Worm (Caenorhabditis elegans) whole organism, L1 larva: ENCODE results near the gene lact-8.

Source experiments
- C16A3.4 ChIP-seq: fragments of 150-350 bp; optimal IDR thresholded peaks from 2 replicates; lab custom pipeline; 2014; ENCODE audit warnings: missing biosample characterization, missing genetic modification characterization
- C34B4.2 ChIP-seq: sonication (generic microtip); optimal IDR thresholded peaks from 2 replicates; lab custom pipeline; 2017; ENCODE audit warnings: mild to moderate bottlenecking, missing genetic modification characterization, missing compliant biosample characterization
- F16B12.6 ChIP-seq: fragments of 150-350 bp; optimal IDR thresholded peaks from 2 replicates; lab custom pipeline; 2014; ENCODE audit warnings: missing biosample characterization, missing genetic modification characterization
- Y116A8C.19 ChIP-seq: sonication (generic microtip); optimal IDR thresholded peaks from 2 replicates; lab custom pipeline; 2016; ENCODE audit warnings: missing compliant biosample characterization, missing genetic modification characterization, borderline replicate concordance
- alr-1 ChIP-seq: fragments of 200-800 bp; sonication (Bioruptor generic); optimal IDR thresholded peaks from 2 replicates; lab custom pipeline; 2018; ENCODE audit warnings: borderline replicate concordance, mild to moderate bottlenecking, missing genetic modification characterization, missing compliant biosample characterization
- ama-1 ChIP-seq: fragments of 150-350 bp; optimal IDR thresholded peaks from 2 replicates; lab custom pipeline; 2014
- blmp-1 ChIP-seq: fragments of 150-350 bp; optimal IDR thresholded peaks from 2 replicates; lab custom pipeline; 2014; ENCODE audit warnings: missing biosample characterization, missing genetic modification characterization
- ceh-82 ChIP-seq, 3 experiments: fragments of 150-350 bp in 1 of 3; sonication (generic microtip) in 2 of 3; optimal IDR thresholded peaks; 2 replicates each; lab custom pipeline; 2014 to 2017; ENCODE audit warnings: missing biosample characterization in 3 of 3, missing genetic modification characterization in 3 of 3
- ceh-90 ChIP-seq: sonication (generic microtip); optimal IDR thresholded peaks from 2 replicates; lab custom pipeline; 2016; ENCODE audit warnings: missing genetic modification characterization, missing compliant biosample characterization
- dpl-1 ChIP-seq, 3 experiments: fragments of 150-350 bp in 2 of 3; sonication (generic microtip) in 1 of 3; optimal IDR thresholded peaks; 2 replicates each; lab custom pipeline; 2014 to 2017; ENCODE audit warnings: missing biosample characterization in 3 of 3, missing genetic modification characterization in 3 of 3, missing genetic modification reagents in 3 of 3
- dsc-1 ChIP-seq: sonication (generic microtip); optimal IDR thresholded peaks from 2 replicates; lab custom pipeline; 2016; ENCODE audit warnings: mild to moderate bottlenecking, missing genetic modification characterization, missing compliant biosample characterization
- efl-1 ChIP-seq, 4 experiments: fragments of 150-350 bp; optimal IDR thresholded peaks in 3 of 4; peaks in 1 of 4; 1 replicate in 1 of 4; 2 replicates in 3 of 4; lab custom pipeline; 2014; ENCODE audit warnings: missing biosample characterization in 2 of 4, missing genetic modification characterization in 2 of 4, missing genetic modification reagents in 2 of 4
- efl-3 ChIP-seq: fragments of 200-800 bp; sonication (Bioruptor generic); optimal IDR thresholded peaks from 2 replicates; lab custom pipeline; 2018; ENCODE audit warnings: mild to moderate bottlenecking, missing genetic modification characterization, missing compliant biosample characterization
- egl-13 ChIP-seq: sonication (generic microtip); optimal IDR thresholded peaks from 2 replicates; lab custom pipeline; 2016; ENCODE audit warnings: missing genotype, missing genetic modification reagents, missing genetic modification characterization, missing compliant biosample characterization
- elt-3 ChIP-seq, 6 experiments: fragments of 150-350 bp in 1 of 6; sonication (generic microtip); optimal IDR thresholded peaks; 2 replicates each; lab custom pipeline; 2017 to 2018; ENCODE audit warnings: missing biosample characterization in 6 of 6, missing genetic modification characterization in 6 of 6, inconsistent platforms in 1 of 6
- fkh-8 ChIP-seq: sonication (generic microtip); optimal IDR thresholded peaks from 2 replicates; lab custom pipeline; 2016; ENCODE audit warnings: mild to moderate bottlenecking, missing genetic modification characterization, missing compliant biosample characterization
- grh-1 ChIP-seq: fragments of 200-800 bp; sonication (Bioruptor generic); IDR thresholded peaks from 2 replicates; pipeline ENCODE4 v1.3.6; 2022; ENCODE audit warnings: missing genetic modification reagents, missing genetic modification characterization, missing compliant biosample characterization
- hlh-4 ChIP-seq: sonication (generic microtip); optimal IDR thresholded peaks from 2 replicates; lab custom pipeline; 2016; ENCODE audit warnings: mild to moderate bottlenecking, missing genetic modification characterization, missing compliant biosample characterization
- hpl-2 ChIP-seq: fragments of 150-350 bp; optimal IDR thresholded peaks from 2 replicates; lab custom pipeline; 2014; ENCODE audit warnings: missing biosample characterization, missing genetic modification reagents, missing genetic modification characterization
- isw-1 ChIP-seq: fragments of 200-800 bp; sonication (Bioruptor generic); IDR thresholded peaks from 2 replicates; pipeline ENCODE4 v1.3.6; 2022; ENCODE audit warnings: missing genetic modification characterization, missing compliant biosample characterization
- lin-13 ChIP-seq: fragments of 150-350 bp; optimal IDR thresholded peaks from 2 replicates; lab custom pipeline; 2014; ENCODE audit warnings: missing biosample characterization, missing genetic modification reagents, missing genetic modification characterization
- lin-14 ChIP-seq: fragments of 200-800 bp; sonication (Bioruptor generic); optimal IDR thresholded peaks from 2 replicates; lab custom pipeline; 2018; ENCODE audit warnings: mild to moderate bottlenecking, missing genetic modification characterization, moderate library complexity, missing compliant biosample characterization
- lin-15B ChIP-seq: fragments of 150-350 bp; sonication (generic microtip); optimal IDR thresholded peaks from 3 replicates; lab custom pipeline; 2014; ENCODE audit warnings: missing biosample characterization, missing genetic modification characterization
- lin-35 ChIP-seq, 2 experiments: fragments of 150-350 bp; optimal IDR thresholded peaks; 2 replicates each; lab custom pipeline; 2014; ENCODE audit warnings: missing biosample characterization in 2 of 2, missing genetic modification characterization in 2 of 2, missing genetic modification reagents in 2 of 2
- lin-39 ChIP-seq: fragments of 150-350 bp; optimal IDR thresholded peaks from 2 replicates; lab custom pipeline; 2014; ENCODE audit warnings: missing biosample characterization, missing genetic modification reagents, missing genetic modification characterization
- lir-3 ChIP-seq: sonication (generic microtip); optimal IDR thresholded peaks from 2 replicates; lab custom pipeline; 2016; ENCODE audit warnings: mild to moderate bottlenecking, missing genetic modification characterization, moderate library complexity, missing compliant biosample characterization; ENCODE audit not compliant: poor library complexity
- lsy-2 ChIP-seq, 2 experiments: fragments of 150-350 bp; optimal IDR thresholded peaks; 2 replicates each; lab custom pipeline; 2014; ENCODE audit warnings: missing biosample characterization in 2 of 2, missing genetic modification characterization in 2 of 2
- mab-9 ChIP-seq: fragments of 200-800 bp; sonication (Bioruptor generic); IDR thresholded peaks from 2 replicates; pipeline ENCODE4 v1.3.6; 2022; ENCODE audit warnings: missing genetic modification reagents, missing genetic modification characterization, missing compliant biosample characterization
- mdl-1 ChIP-seq, 2 experiments: fragments of 150-350 bp; optimal IDR thresholded peaks; 2 replicates each; lab custom pipeline; 2014 to 2017; ENCODE audit warnings: missing biosample characterization in 2 of 2, missing genetic modification characterization in 2 of 2, inconsistent platforms in 1 of 2
- mep-1 ChIP-seq: fragments of 150-350 bp; optimal IDR thresholded peaks from 2 replicates; lab custom pipeline; 2014; ENCODE audit warnings: missing biosample characterization, missing genetic modification characterization
- nhr-12 ChIP-seq: sonication (generic microtip); optimal IDR thresholded peaks from 2 replicates; lab custom pipeline; 2017; ENCODE audit warnings: missing biosample characterization, missing genetic modification characterization
- nhr-19 ChIP-seq: fragments of 200-800 bp; sonication (Bioruptor generic); conservative IDR thresholded peaks from 2 replicates; pipeline ENCODE4 v1.3.6; 2022; ENCODE audit warnings: missing genetic modification characterization, missing compliant biosample characterization
- nhr-20 ChIP-seq: sonication (generic microtip); optimal IDR thresholded peaks from 2 replicates; lab custom pipeline; 2016; ENCODE audit warnings: mild to moderate bottlenecking, missing genetic modification characterization, missing compliant biosample characterization
- nhr-28 ChIP-seq: fragments of 150-350 bp; optimal IDR thresholded peaks from 2 replicates; lab custom pipeline; 2014; ENCODE audit warnings: missing biosample characterization, missing genetic modification characterization
- nhr-47 ChIP-seq: sonication (generic microtip); optimal IDR thresholded peaks from 2 replicates; lab custom pipeline; 2016; ENCODE audit warnings: mild to moderate bottlenecking, missing genetic modification characterization, moderate library complexity, missing compliant biosample characterization
- nhr-71 ChIP-seq: sonication (generic microtip); optimal IDR thresholded peaks from 2 replicates; lab custom pipeline; 2016; ENCODE audit warnings: mild to moderate bottlenecking, missing genetic modification characterization, moderate library complexity, missing compliant biosample characterization
- nhr-90 ChIP-seq: sonication (generic microtip); optimal IDR thresholded peaks from 2 replicates; lab custom pipeline; 2016; ENCODE audit warnings: mild to moderate bottlenecking, missing genetic modification characterization, missing compliant biosample characterization; ENCODE audit not compliant: poor library complexity
- pax-3 ChIP-seq: fragments of 200-800 bp; sonication (Bioruptor generic); optimal IDR thresholded peaks from 2 replicates; lab custom pipeline; 2018; ENCODE audit warnings: mild to moderate bottlenecking, missing genetic modification characterization, moderate library complexity, missing compliant biosample characterization
- pqm-1 ChIP-seq: sonication (generic microtip); optimal IDR thresholded peaks from 3 replicates; lab custom pipeline; 2017; ENCODE audit warnings: missing biosample characterization, missing genetic modification characterization
- rnt-1 ChIP-seq: sonication (generic microtip); optimal IDR thresholded peaks from 2 replicates; lab custom pipeline; 2016; ENCODE audit warnings: mild to moderate bottlenecking, missing genetic modification characterization, moderate library complexity, missing compliant biosample characterization
- skn-1 ChIP-seq: fragments of 150-350 bp; optimal IDR thresholded peaks from 2 replicates; lab custom pipeline; 2014; ENCODE audit warnings: missing biosample characterization, missing genetic modification characterization
- snu-23 ChIP-seq: sonication (generic microtip); optimal IDR thresholded peaks from 2 replicates; lab custom pipeline; 2016; ENCODE audit warnings: missing genetic modification characterization, missing compliant biosample characterization
- sptf-1 ChIP-seq: fragments of 150-350 bp; optimal IDR thresholded peaks from 2 replicates; lab custom pipeline; 2014; ENCODE audit warnings: missing biosample characterization, missing genetic modification characterization
- swsn-7 ChIP-seq: sonication (generic microtip); optimal IDR thresholded peaks from 2 replicates; lab custom pipeline; 2016; ENCODE audit warnings: missing genetic modification characterization, missing compliant biosample characterization
- unc-130 ChIP-seq: fragments of 150-350 bp; optimal IDR thresholded peaks from 2 replicates; lab custom pipeline; 2017; ENCODE audit warnings: missing biosample characterization, missing genetic modification characterization, inconsistent platforms
- unc-98 ChIP-seq: fragments of 200-800 bp; sonication (Bioruptor generic); IDR thresholded peaks from 2 replicates; pipeline ENCODE4 v1.3.6; 2022; ENCODE audit warnings: missing genetic modification characterization, missing compliant biosample characterization
- xbp-1 ChIP-seq: sonication (generic microtip); optimal IDR thresholded peaks from 2 replicates; lab custom pipeline; 2016; ENCODE audit warnings: missing genetic modification characterization, missing compliant biosample characterization
- zag-1 ChIP-seq: fragments of 150-350 bp; optimal IDR thresholded peaks from 2 replicates; lab custom pipeline; 2014; ENCODE audit warnings: missing biosample characterization, missing genetic modification characterization
- zip-4 ChIP-seq: fragments of 200-800 bp; sonication (Bioruptor generic); optimal IDR thresholded peaks from 2 replicates; lab custom pipeline; 2018; ENCODE audit warnings: mild to moderate bottlenecking, missing genetic modification characterization, moderate library complexity, missing compliant biosample characterization
- ztf-11 ChIP-seq, 2 experiments: sonication (generic microtip); optimal IDR thresholded peaks; 2 replicates each; lab custom pipeline; 2016 to 2017; ENCODE audit warnings: missing genetic modification characterization in 2 of 2, missing biosample characterization in 1 of 2, missing compliant biosample characterization in 1 of 2

lact-8 gene

ce11 chrV:11121247-11121646 lies 27.8 kb upstream of the lact-8 start:
- TF ChIP-seq mep-1 (tag; lab: Kevin White, UChicago) (peak; percentile 56), lin-15B (tag; lab: Kevin White, UChicago) (peak; percentile 4), rnt-1 (tag; lab: Kevin White, UChicago) (peak; percentile 25), snu-23 (GFP tag; lab: Kevin White, UChicago) (peak; percentile 74), lin-35 (GFP tag; optimal IDR thresholded peaks at IDR 0.05; lab: Kevin White, UChicago) (peak; percentile 32 to 66), nhr-19 (GFP tag; lab: Robert Waterston, UW) (peak; percentile 23; the same call in 1 of the 2 replicates), unc-98 (GFP tag; lab: Robert Waterston, UW) (no peak), egl-13 (tag; lab: Kevin White, UChicago) (no peak), zag-1 (tag; lab: Kevin White, UChicago) (no peak), mdl-1 (tag; optimal IDR thresholded peaks at IDR 0.05; lab: Kevin White, UChicago) (peak in 1 of 2 experiments; percentile 84), nhr-28 (tag; lab: Kevin White, UChicago) (no peak), efl-3 (no peak), ama-1 (no peak), skn-1 (tag; lab: Kevin White, UChicago) (peak; percentile 57), C16A3.4 (tag; lab: Kevin White, UChicago) (peak; percentile 58), ceh-82 (tag; optimal IDR thresholded peaks at IDR 0.05; lab: Kevin White, UChicago) (peak in 1 of 3 experiments; percentile 24), nhr-47 (no peak), nhr-20 (tag; lab: Kevin White, UChicago) (peak; percentile 49), lir-3 (peak; percentile 38), nhr-90 (no peak), xbp-1 (tag; lab: Kevin White, UChicago) (no peak), blmp-1 (tag; lab: Kevin White, UChicago) (peak; percentile 56), efl-1 (optimal IDR thresholded peaks at IDR 0.05; lab: Kevin White, UChicago) (peak; percentile 41 to 43), efl-1 (GFP tag; optimal IDR thresholded peaks at IDR 0.05 in 1 of 2; lab: Kevin White, UChicago) (peak in 1 of 2 experiments; percentile 36), unc-130 (tag; lab: Kevin White, UChicago) (peak; percentile 48), lsy-2 (tag; optimal IDR thresholded peaks at IDR 0.05; lab: Kevin White, UChicago) (peak; percentile 44 to 65), swsn-7 (tag; lab: Kevin White, UChicago) (peak; percentile 24), zip-4 (GFP tag; lab: Kevin White, UChicago) (no peak), fkh-8 (tag; lab: Kevin White, UChicago) (peak; percentile 31), lin-14 (GFP tag; lab: Kevin White, UChicago) (peak; percentile 83), lin-13 (no peak), sptf-1 (tag; lab: Kevin White, UChicago) (no peak), dpl-1 (GFP tag; optimal IDR thresholded peaks at IDR 0.05; lab: Kevin White, UChicago) (peak in 2 of 3 experiments; percentile 30 to 63), dsc-1 (tag; lab: Kevin White, UChicago) (no peak), nhr-71 (peak; percentile 67), alr-1 (tag; lab: Kevin White, UChicago) (no peak), F16B12.6 (tag; lab: Kevin White, UChicago) (no peak)

ce11 chrV:11119294-11119755 lies 25.9 kb upstream of the lact-8 start, which contains the start of gene scb-1:
Gene scb-1 (minus strand): TSS chrV:11119705.
- no peak for TF ChIP-seq zip-4 (GFP tag; lab: Kevin White, UChicago)
- TF ChIP-seq mab-9: no peak
- no peak for TF ChIP-seq nhr-19 (GFP tag; lab: Robert Waterston, UW)
- no peak for TF ChIP-seq lir-3
- no peak for TF ChIP-seq nhr-12 (tag; lab: Kevin White, UChicago)
- TF ChIP-seq efl-3: no peak
- TF ChIP-seq lsy-2 (tag; optimal IDR thresholded peaks at IDR 0.05; lab: Kevin White, UChicago): no peak
- TF ChIP-seq C34B4.2 (tag; lab: Kevin White, UChicago): no peak
- no peak for TF ChIP-seq fkh-8 (tag; lab: Kevin White, UChicago)
- TF ChIP-seq hlh-4 (tag; lab: Kevin White, UChicago): no peak
- TF ChIP-seq pqm-1 (tag; lab: Kevin White, UChicago): no peak
- TF ChIP-seq skn-1 (tag; lab: Kevin White, UChicago): no peak
- no peak for TF ChIP-seq pax-3 (tag; lab: Kevin White, UChicago)
- no peak for TF ChIP-seq elt-3 (tag; optimal IDR thresholded peaks at IDR 0.05; lab: Kevin White, UChicago)
- TF ChIP-seq hpl-2 (GFP tag; lab: Kevin White, UChicago): no peak
- no peak for TF ChIP-seq Y116A8C.19 (tag; lab: Kevin White, UChicago)
- TF ChIP-seq swsn-7 (tag; lab: Kevin White, UChicago): no peak
- no peak for TF ChIP-seq lin-35 (GFP tag; optimal IDR thresholded peaks at IDR 0.05; lab: Kevin White, UChicago)
- no peak for TF ChIP-seq isw-1 (GFP tag; lab: Robert Waterston, UW)
- TF ChIP-seq ceh-90 (tag; lab: Kevin White, UChicago): no peak
- no peak for TF ChIP-seq lin-13
- TF ChIP-seq ztf-11 (tag; optimal IDR thresholded peaks at IDR 0.05; lab: Kevin White, UChicago): no peak
- no peak for TF ChIP-seq lin-39 (tag; lab: Kevin White, UChicago)
- TF ChIP-seq grh-1: no peak
